Fruit fly (Drosophila melanogaster) whole organism, embryonic: Measurements from ENCODE around the gene CG34398.
A peak's percentile ranks its signal among the peaks of the same experiment; 100 is the strongest.

Experiments
- Atf6 ChIP-seq: fragments of 200-800 bp; sonication (Bioruptor generic); IDR thresholded peaks from 2 replicates; pipeline ENCODE4 v1.3.6; 2022; ENCODE audit warnings: missing biosample characterization, missing genetic modification characterization
- BtbVII ChIP-seq: fragments of 200-800 bp; sonication (Bioruptor generic); optimal IDR thresholded peaks from 3 replicates; lab custom pipeline; 2017; ENCODE audit warnings: missing biosample characterization, mild to moderate bottlenecking, missing genetic modification characterization
- CG10209 ChIP-seq: fragments of 200-800 bp; sonication (Bioruptor generic); optimal IDR thresholded peaks from 3 replicates; lab custom pipeline; 2017; ENCODE audit warnings: missing biosample characterization, mild to moderate bottlenecking, missing genetic modification characterization, missing genetic modification reagents
- CG10543 ChIP-seq: fragments of 200-800 bp; sonication (Bioruptor generic); optimal IDR thresholded peaks from 3 replicates; lab custom pipeline; 2017; ENCODE audit warnings: missing biosample characterization, mild to moderate bottlenecking, missing genetic modification characterization, moderate library complexity
- CG11723 ChIP-seq: fragments of 200-800 bp; sonication (Bioruptor generic); optimal IDR thresholded peaks from 2 replicates; lab custom pipeline; 2017; ENCODE audit warnings: missing biosample characterization, mild to moderate bottlenecking, missing genetic modification characterization
- CG12071 ChIP-seq: fragments of 200-800 bp; sonication (Bioruptor generic); optimal IDR thresholded peaks from 3 replicates; lab custom pipeline; 2018; ENCODE audit warnings: missing biosample characterization, mild to moderate bottlenecking, missing genetic modification characterization
- CG12219 ChIP-seq: fragments of 200-800 bp; sonication (Bioruptor generic); optimal IDR thresholded peaks from 3 replicates; lab custom pipeline; 2018; ENCODE audit warnings: missing biosample characterization, mild to moderate bottlenecking, missing genetic modification characterization
- CG12299 ChIP-seq: fragments of 200-800 bp; sonication (Bioruptor generic); optimal IDR thresholded peaks from 2 replicates; lab custom pipeline; 2018; ENCODE audit warnings: missing biosample characterization, mild to moderate bottlenecking, missing genetic modification characterization
- CG15011 ChIP-seq: fragments of 200-800 bp; sonication (Bioruptor generic); optimal IDR thresholded peaks from 3 replicates; lab custom pipeline; 2018; ENCODE audit warnings: missing biosample characterization, mild to moderate bottlenecking, missing genetic modification characterization
- CG15479 ChIP-seq: fragments of 200-800 bp; sonication (Bioruptor generic); optimal IDR thresholded peaks from 3 replicates; lab custom pipeline; 2019; ENCODE audit warnings: missing biosample characterization, mild to moderate bottlenecking, missing genetic modification characterization, moderate library complexity
- CG15601 ChIP-seq: fragments of 200-800 bp; sonication (Bioruptor generic); optimal IDR thresholded peaks from 3 replicates; lab custom pipeline; 2019; ENCODE audit warnings: missing biosample characterization, mild to moderate bottlenecking, missing genetic modification characterization, moderate library complexity
- CG15696 ChIP-seq: fragments of 200-800 bp; sonication (Bioruptor generic); optimal IDR thresholded peaks from 2 replicates; lab custom pipeline; 2019; ENCODE audit warnings: missing biosample characterization, mild to moderate bottlenecking, missing genetic modification characterization, moderate library complexity
- CG1647 ChIP-seq: fragments of 200-800 bp; sonication (Bioruptor generic); optimal IDR thresholded peaks from 3 replicates; lab custom pipeline; 2016; ENCODE audit warnings: missing biosample characterization, missing genetic modification characterization
- CG2199 ChIP-seq: fragments of 200-800 bp; sonication (Bioruptor generic); IDR thresholded peaks from 3 replicates; pipeline ENCODE4 v1.3.6; 2022; ENCODE audit warnings: missing biosample characterization, missing genetic modification characterization
- CG2202 ChIP-seq: fragments of 200-800 bp; sonication (Bioruptor generic); optimal IDR thresholded peaks from 2 replicates; lab custom pipeline; 2018; ENCODE audit warnings: missing biosample characterization, mild to moderate bottlenecking, missing genetic modification characterization
- CG2875 ChIP-seq: fragments of 200-800 bp; sonication (Bioruptor generic); optimal IDR thresholded peaks from 2 replicates; lab custom pipeline; 2017; ENCODE audit warnings: missing biosample characterization, mild to moderate bottlenecking, missing genetic modification characterization, missing genetic modification reagents
- CG33557 ChIP-seq: fragments of 200-800 bp; sonication (Bioruptor generic); optimal IDR thresholded peaks from 2 replicates; lab custom pipeline; 2019; ENCODE audit warnings: missing biosample characterization, mild to moderate bottlenecking, missing genetic modification characterization, moderate library complexity
- CG3407 ChIP-seq: fragments of 200-800 bp; sonication (Bioruptor generic); optimal IDR thresholded peaks from 2 replicates; lab custom pipeline; 2018; ENCODE audit warnings: missing biosample characterization, mild to moderate bottlenecking, missing genetic modification characterization
- CG34224 ChIP-seq: fragments of 200-800 bp; sonication (Bioruptor generic); IDR thresholded peaks from 3 replicates; pipeline ENCODE4 v1.3.6; 2022; ENCODE audit warnings: missing biosample characterization, missing genetic modification characterization; ENCODE audit not compliant: partially characterized antibody
- CG3847 ChIP-seq: fragments of 200-800 bp; sonication (Bioruptor generic); IDR thresholded peaks from 2 replicates; pipeline ENCODE4 v1.3.6; 2022; ENCODE audit warnings: missing biosample characterization, missing genetic modification characterization
- CG4707 ChIP-seq: fragments of 200-800 bp; sonication (Bioruptor generic); optimal IDR thresholded peaks from 2 replicates; lab custom pipeline; 2018; ENCODE audit warnings: missing biosample characterization, mild to moderate bottlenecking, missing genetic modification characterization, moderate library complexity
- CG6254 ChIP-seq: fragments of 200-800 bp; sonication (Bioruptor generic); optimal IDR thresholded peaks from 3 replicates; lab custom pipeline; 2017; ENCODE audit warnings: mild to moderate bottlenecking, missing biosample characterization, missing genetic modification reagents, missing genetic modification characterization
- CG6765 ChIP-seq: fragments of 200-800 bp; sonication (Bioruptor generic); optimal IDR thresholded peaks from 3 replicates; lab custom pipeline; 2017; ENCODE audit warnings: missing biosample characterization, mild to moderate bottlenecking, missing genetic modification characterization
- CG7556 ChIP-seq: fragments of 200-800 bp; sonication (Bioruptor generic); optimal IDR thresholded peaks from 2 replicates; lab custom pipeline; 2017; ENCODE audit warnings: missing biosample characterization, mild to moderate bottlenecking, missing genetic modification characterization
- CG8359 ChIP-seq: fragments of 200-800 bp; sonication (Bioruptor generic); optimal IDR thresholded peaks from 2 replicates; lab custom pipeline; 2017; ENCODE audit warnings: missing biosample characterization, mild to moderate bottlenecking, missing genetic modification characterization, borderline replicate concordance
- Fer1 ChIP-seq: fragments of 200-800 bp; sonication (Bioruptor generic); optimal IDR thresholded peaks from 2 replicates; lab custom pipeline; 2017; ENCODE audit warnings: missing biosample characterization, mild to moderate bottlenecking, missing genetic modification characterization
- Fer3 ChIP-seq: fragments of 200-800 bp; sonication (Bioruptor generic); optimal IDR thresholded peaks from 2 replicates; lab custom pipeline; 2018; ENCODE audit warnings: missing biosample characterization, mild to moderate bottlenecking, missing genetic modification characterization, moderate library complexity
- Hmr ChIP-seq: fragments of 200-800 bp; sonication (Bioruptor generic); optimal IDR thresholded peaks from 3 replicates; lab custom pipeline; 2017; ENCODE audit warnings: mild to moderate bottlenecking, missing biosample characterization, missing genetic modification reagents, missing genetic modification characterization
- MTF-1 ChIP-seq: fragments of 200-800 bp; sonication (Bioruptor generic); optimal IDR thresholded peaks from 2 replicates; lab custom pipeline; 2018; ENCODE audit warnings: missing biosample characterization, mild to moderate bottlenecking, missing genetic modification characterization, borderline replicate concordance
- NfI ChIP-seq: fragments of 200-800 bp; sonication (Bioruptor generic); optimal IDR thresholded peaks from 3 replicates; lab custom pipeline; 2018; ENCODE audit warnings: missing biosample characterization, mild to moderate bottlenecking, missing genetic modification characterization, moderate library complexity
- PHDP ChIP-seq: fragments of 200-800 bp; sonication (Bioruptor generic); optimal IDR thresholded peaks from 3 replicates; lab custom pipeline; 2018; ENCODE audit warnings: missing biosample characterization, mild to moderate bottlenecking, missing genetic modification characterization, moderate library complexity
- Side ChIP-seq: fragments of 200-800 bp; sonication (Bioruptor generic); optimal IDR thresholded peaks from 2 replicates; lab custom pipeline; 2016; ENCODE audit warnings: missing biosample characterization, missing genetic modification characterization
- Sox100B ChIP-seq: fragments of 200-800 bp; sonication (Bioruptor generic); optimal IDR thresholded peaks from 3 replicates; lab custom pipeline; 2018; ENCODE audit warnings: missing biosample characterization, mild to moderate bottlenecking, missing genetic modification characterization
- Sox102F ChIP-seq: fragments of 200-800 bp; sonication (Bioruptor generic); optimal IDR thresholded peaks from 2 replicates; lab custom pipeline; 2018; ENCODE audit warnings: missing biosample characterization, mild to moderate bottlenecking, missing genetic modification characterization, moderate library complexity
- ac ChIP-seq: fragments of 200-800 bp; sonication (Bioruptor generic); optimal IDR thresholded peaks from 3 replicates; lab custom pipeline; 2017; ENCODE audit warnings: missing biosample characterization, mild to moderate bottlenecking, missing genetic modification characterization
- ara ChIP-seq: fragments of 200-800 bp; sonication (Bioruptor generic); IDR thresholded peaks from 2 replicates; pipeline ENCODE4 v1.3.6; 2022; ENCODE audit warnings: missing biosample characterization, missing genetic modification characterization
- chm ChIP-seq: fragments of 200-800 bp; sonication (Bioruptor generic); IDR thresholded peaks from 2 replicates; pipeline ENCODE4 v1.3.6; 2022; ENCODE audit warnings: missing biosample characterization, missing genetic modification characterization
- ci ChIP-seq: fragments of 200-800 bp; sonication (Bioruptor generic); IDR thresholded peaks from 3 replicates; pipeline ENCODE4 v1.3.6; 2022; ENCODE audit warnings: missing biosample characterization, missing genetic modification characterization
- dmrt11E ChIP-seq: fragments of 200-800 bp; sonication (Bioruptor generic); optimal IDR thresholded peaks from 3 replicates; lab custom pipeline; 2018; ENCODE audit warnings: missing biosample characterization, mild to moderate bottlenecking, missing genetic modification characterization, moderate library complexity
- gsb-n ChIP-seq: fragments of 200-800 bp; sonication (Bioruptor generic); optimal IDR thresholded peaks from 3 replicates; lab custom pipeline; 2018; ENCODE audit warnings: missing biosample characterization, mild to moderate bottlenecking, missing genetic modification characterization
- lab ChIP-seq: fragments of 200-800 bp; sonication (Bioruptor generic); optimal IDR thresholded peaks from 3 replicates; lab custom pipeline; 2017; ENCODE audit warnings: missing biosample characterization, missing genetic modification characterization, mild to moderate bottlenecking, moderate library complexity, missing genetic modification reagents
- lbe ChIP-seq: fragments of 200-800 bp; sonication (Bioruptor generic); optimal IDR thresholded peaks from 2 replicates; lab custom pipeline; 2016; ENCODE audit warnings: missing biosample characterization, mild to moderate bottlenecking, missing genetic modification characterization
- lilli ChIP-seq: fragments of 200-800 bp; sonication (Bioruptor generic); optimal IDR thresholded peaks from 3 replicates; lab custom pipeline; 2016; ENCODE audit warnings: missing biosample characterization, missing genetic modification characterization
- lola ChIP-seq, 3 experiments: fragments of >200 bp in 2 of 3; fragments of 200-800 bp in 1 of 3; sonication (Bioruptor generic) in 1 of 3; optimal IDR thresholded peaks; 2 replicates each; lab custom pipeline; 2017 to 2019; ENCODE audit warnings: missing biosample characterization in 3 of 3, missing genetic modification characterization in 3 of 3, mild to moderate bottlenecking in 1 of 3, moderate library complexity in 1 of 3
- mirr ChIP-seq: fragments of 200-800 bp; sonication (Bioruptor generic); optimal IDR thresholded peaks from 3 replicates; lab custom pipeline; 2018; ENCODE audit warnings: missing biosample characterization, mild to moderate bottlenecking, missing genetic modification characterization
- otp ChIP-seq: fragments of 200-800 bp; sonication (Bioruptor generic); IDR thresholded peaks from 3 replicates; pipeline ENCODE4, ENCODE4 v1.3.6; 2022; ENCODE audit warnings: missing biosample characterization, missing genetic modification characterization
- vnd ChIP-seq: fragments of 200-800 bp; sonication (Bioruptor generic); IDR thresholded peaks from 3 replicates; pipeline ENCODE4 v1.3.6; 2022; ENCODE audit warnings: missing biosample characterization, missing genetic modification characterization; ENCODE audit not compliant: partially characterized antibody
- wek ChIP-seq: fragments of 200-800 bp; sonication (Bioruptor generic); optimal IDR thresholded peaks from 3 replicates; lab custom pipeline; 2018; ENCODE audit warnings: missing biosample characterization, mild to moderate bottlenecking, missing genetic modification characterization, moderate library complexity

The CG34398 gene

dm6 chr2L:8859839-8860238, 38.7 kb upstream of the CG34398 start (continued):
- TF ChIP-seq lbe (GFP tag; lab: Kevin White, UChicago) (peak; percentile 73), Sox100B (GFP tag; lab: Kevin White, UChicago) (peak; percentile 7), Side (GFP tag; lab: Kevin White, UChicago) (peak; percentile 9), Atf6 (GFP tag; lab: Robert Waterston, UW) (peak; percentile 23; the same call in 1 of the 2 replicates), chm (peak; percentile 50; the same call in 1 of the 2 replicates), CG15696 (tag; lab: Kevin White, UChicago) (peak; percentile 29), CG3847 (no peak), CG15011 (GFP tag; lab: Kevin White, UChicago) (peak; percentile 12), Sox102F (GFP tag; lab: Kevin White, UChicago) (peak; percentile 4), NfI (GFP tag; lab: Kevin White, UChicago) (peak; percentile 9), CG12219 (GFP tag; lab: Kevin White, UChicago) (peak; percentile 8), ac (GFP tag; lab: Kevin White, UChicago) (peak; percentile 11), lilli (no peak), wek (GFP tag; lab: Kevin White, UChicago) (peak; percentile 35), CG2199 (0 out of 3 replicates have a peak, but pooled peaks have one; percentile 30), CG11723 (peak; percentile 5), mirr (GFP tag; lab: Kevin White, UChicago) (no peak), gsb-n (peak; percentile 11), ara (no peak), CG15479 (no peak), CG12299 (tag; lab: Kevin White, UChicago) (peak; percentile 1), PHDP (tag; lab: Kevin White, UChicago) (peak; percentile 33), ci (GFP tag; lab: Robert Waterston, UW) (peak; percentile 42; the same call in 2 of the 3 replicates), CG3407 (GFP tag; lab: Kevin White, UChicago) (peak; percentile 51), CG8359 (GFP tag; lab: Kevin White, UChicago) (peak; percentile 15), Fer3 (tag; lab: Kevin White, UChicago) (peak; percentile 23), CG1647 (GFP tag; lab: Kevin White, UChicago) (no peak), CG6254 (GFP tag; lab: Kevin White, UChicago) (peak; percentile 19), Hmr (peak; percentile 43), CG4707 (peak; percentile 41), lab (GFP tag; lab: Kevin White, UChicago) (peak; percentile 71), BtbVII (GFP tag; lab: Kevin White, UChicago) (peak; percentile 20), CG10209 (peak; percentile 36), dmrt11E (tag; lab: Kevin White, UChicago) (peak; percentile 37), CG34224 (no peak), MTF-1 (peak; percentile 45), CG6765 (GFP tag; lab: Kevin White, UChicago) (no peak), CG33557 (peak; percentile 67), CG15601 (tag; lab: Kevin White, UChicago) (peak; percentile 56), lola (GFP tag; optimal IDR thresholded peaks at IDR 0.05; lab: Kevin White, UChicago) (peak in 1 of 3 experiments; percentile 19), CG10543 (GFP tag; lab: Kevin White, UChicago) (no peak), CG12071 (GFP tag; lab: Kevin White, UChicago) (peak; percentile 27), CG2875 (GFP tag; lab: Kevin White, UChicago) (peak; percentile 43), Fer1 (GFP tag; lab: Kevin White, UChicago) (peak; percentile 14), vnd (GFP tag; lab: Robert Waterston, UW) (no peak), CG7556 (peak; percentile 10), otp (GFP tag; lab: Robert Waterston, UW) (0 out of 3 replicates have a peak, but pooled peaks have one; percentile 30), CG2202 (tag; lab: Kevin White, UChicago) (peak; percentile 58)
